Fruit fly (Drosophila melanogaster): ENCODE data around the gene TfIIB.

Gene TfIIB

DNA sequence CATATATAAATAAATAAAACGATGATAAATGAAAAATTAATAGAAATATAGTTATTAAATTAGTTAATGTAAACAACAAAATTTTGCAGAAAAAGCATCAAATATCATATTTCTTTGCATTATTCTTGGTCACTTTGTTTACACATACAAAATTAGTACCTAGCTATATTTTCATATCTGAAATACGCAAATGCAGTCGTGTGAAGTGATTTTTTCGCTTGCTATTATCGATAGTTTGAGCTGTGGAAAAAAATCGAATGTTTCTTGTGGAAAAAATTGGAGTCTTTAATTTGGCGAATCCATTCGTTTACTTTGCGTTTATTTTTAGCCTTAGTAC, 34.7 kb upstream of the TfIIB start, which contains the start of gene Cnot4 (continued):
- peak; percentile 44 for TF ChIP-seq gsb-n (tag; optimal IDR thresholded peaks at IDR 0.05)
- TF ChIP-seq CHES-1-like (GFP tag; optimal IDR thresholded peaks at IDR 0.05), result no peak
- TF ChIP-seq phol (tag; optimal IDR thresholded peaks at IDR 0.05), result peak; percentile 23
- peak; percentile 92 for TF ChIP-seq CG30020 (tag; optimal IDR thresholded peaks at IDR 0.05)
- 0 out of 3 replicates have a peak, but pooled peaks have one; percentile 31 for TF ChIP-seq CG6791 (GFP tag; IDR thresholded peaks at IDR 0.05; ENCODE audit: partially characterized antibody)
- TF ChIP-seq CG17361 (GFP tag; IDR thresholded peaks at IDR 0.05), result peak; percentile 47; the same call in 1 of the 3 replicates
- peak; percentile 31 for TF ChIP-seq pzg (GFP tag; optimal IDR thresholded peaks at IDR 0.05)
- no peak for TF ChIP-seq CG15479 (GFP tag; optimal IDR thresholded peaks at IDR 0.05)
- TF ChIP-seq Dref (GFP tag; IDR thresholded peaks at IDR 0.05), result peak; percentile 71
- TF ChIP-seq BEAF-32 (GFP tag; optimal IDR thresholded peaks at IDR 0.05), result peak; percentile 69
- TF ChIP-seq CG10267 (tag; optimal IDR thresholded peaks at IDR 0.05), result peak; percentile 35
- 0 out of 2 replicates have a peak, but pooled peaks have one; percentile 30 for TF ChIP-seq inv (GFP tag; IDR thresholded peaks at IDR 0.05; ENCODE audit: partially characterized antibody)
- TF ChIP-seq Doc3 (GFP tag; IDR thresholded peaks at IDR 0.05; ENCODE audit: partially characterized antibody), result peak; percentile 38; the same call in 1 of the 3 replicates
- peak; percentile 36 for TF ChIP-seq dmrt11E (tag; optimal IDR thresholded peaks at IDR 0.05)
- peak; percentile 39; the same call in 2 of the 4 replicates for TF ChIP-seq Dll (GFP tag; IDR thresholded peaks at IDR 0.05; ENCODE audit: partially characterized antibody)
- TF ChIP-seq CG15514 (GFP tag; optimal IDR thresholded peaks at IDR 0.05), result peak; percentile 25
- peak; percentile 25 for TF ChIP-seq Hr3 (GFP tag; optimal IDR thresholded peaks at IDR 0.05)
- TF ChIP-seq CG8290 (GFP tag; optimal IDR thresholded peaks at IDR 0.05), result peak; percentile 10
- TF ChIP-seq CG8290 (tag; optimal IDR thresholded peaks at IDR 0.05), result no peak

DNA sequence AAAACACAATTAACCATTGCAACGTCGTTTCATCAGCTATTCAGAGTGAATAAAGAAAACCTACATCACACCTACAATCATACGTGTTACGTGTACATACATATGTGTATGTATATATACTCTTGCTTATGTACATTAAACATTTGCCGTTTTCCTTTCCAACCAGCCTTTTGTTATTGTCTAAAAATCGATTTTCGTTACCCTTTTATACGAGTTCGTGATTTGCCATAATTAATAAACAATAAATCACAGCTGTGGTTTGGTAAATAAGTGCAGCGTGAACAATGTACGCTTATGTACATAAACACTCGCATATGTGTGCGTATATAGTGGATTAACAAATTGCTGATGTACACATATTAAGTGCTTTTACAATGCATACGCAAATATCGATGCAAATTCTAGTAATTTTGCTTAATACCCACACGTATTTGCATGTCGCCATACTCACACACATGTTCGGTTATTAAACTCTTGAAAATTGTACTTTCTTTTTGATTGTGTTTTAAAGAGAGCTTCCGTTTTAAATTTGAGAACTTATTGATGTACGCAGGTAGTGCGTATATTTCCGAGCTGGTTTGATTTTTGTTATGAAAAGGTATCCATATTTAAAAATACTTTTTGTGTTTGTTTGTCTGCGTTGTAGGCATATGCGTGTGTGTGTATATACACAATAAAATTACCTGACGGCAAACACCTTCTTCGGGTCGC, 34.1 kb upstream of the TfIIB start:
- TF ChIP-seq sisA (GFP tag; IDR thresholded peaks at IDR 0.05) (no peak), peb (GFP tag; IDR thresholded peaks at IDR 0.05) (no peak), Sox102F (GFP tag; optimal IDR thresholded peaks at IDR 0.05) (no peak), Bgb (GFP tag; IDR thresholded peaks at IDR 0.05; ENCODE audit: partially characterized antibody) (no peak), D (optimal IDR thresholded peaks at IDR 0.05) (no peak), D (GFP tag; optimal IDR thresholded peaks at IDR 0.05) (no peak), Med (GFP tag) (peak; percentile 70), salm (tag; optimal IDR thresholded peaks at IDR 0.05) (no peak), Mes4 (GFP tag; optimal IDR thresholded peaks at IDR 0.05) (no peak), chinmo (GFP tag; IDR thresholded peaks at IDR 0.05; ENCODE audit: partially characterized antibody) (no peak), usp (GFP tag; optimal IDR thresholded peaks at IDR 0.05) (no peak), nau (GFP tag; optimal IDR thresholded peaks at IDR 0.05) (no peak), Sry-δ (GFP tag; optimal IDR thresholded peaks at IDR 0.05) (no peak), unpg (GFP tag; optimal IDR thresholded peaks at IDR 0.05) (no peak), zfh1 (GFP tag; IDR thresholded peaks at IDR 0.05) (no peak), Oli (tag; optimal IDR thresholded peaks at IDR 0.05) (no peak), br (optimal IDR thresholded peaks at IDR 0.05) (no peak), Nf-YC (tag; optimal IDR thresholded peaks at IDR 0.05) (no peak), odd (GFP tag; optimal IDR thresholded peaks at IDR 0.05) (peak; percentile 56), Six4 (GFP tag; optimal IDR thresholded peaks at IDR 0.05) (no peak), CG1832 (GFP tag; optimal IDR thresholded peaks at IDR 0.05) (no peak), Opbp (GFP tag; IDR thresholded peaks at IDR 0.05; ENCODE audit: partially characterized antibody) (no peak), Fer3 (tag; optimal IDR thresholded peaks at IDR 0.05) (no peak), CG1233 (GFP tag; optimal IDR thresholded peaks at IDR 0.05) (peak; percentile 1), otp (GFP tag; IDR thresholded peaks at IDR 0.05) (no peak), CG10274 (GFP tag; optimal IDR thresholded peaks at IDR 0.05) (no peak), NK7.1 (GFP tag; optimal IDR thresholded peaks at IDR 0.05) (no peak), Bteb2 (GFP tag; optimal IDR thresholded peaks at IDR 0.05) (no peak), tio (GFP tag; optimal IDR thresholded peaks at IDR 0.05) (no peak), Asciz (GFP tag; optimal IDR thresholded peaks at IDR 0.05) (peak; percentile 24), croc (GFP tag; conservative IDR thresholded peaks at IDR 0.05) (no peak)
